Worm (Caenorhabditis elegans) whole organism, early embryonic: ENCODE results near the gene C12D8.9.

ENCODE experiments used
- B0310.2 ChIP-seq: sonication (generic microtip); optimal IDR thresholded peaks from 2 replicates; lab custom pipeline; 2016; ENCODE audit warnings: mild to moderate bottlenecking, missing genetic modification characterization, missing compliant biosample characterization
- F13C5.2 ChIP-seq: sonication (generic microtip); optimal IDR thresholded peaks from 2 replicates; lab custom pipeline; 2017; ENCODE audit warnings: mild to moderate bottlenecking, missing genetic modification characterization, inconsistent platforms, missing compliant biosample characterization
- aly-1 ChIP-seq: sonication (generic microtip); optimal IDR thresholded peaks from 2 replicates; lab custom pipeline; 2016; ENCODE audit warnings: missing genetic modification characterization, missing compliant biosample characterization
- ama-1 ChIP-seq: fragments of 150-350 bp; optimal IDR thresholded peaks from 2 replicates; lab custom pipeline; 2014
- ceh-13 ChIP-seq: fragments of 200-800 bp; sonication (Bioruptor generic); optimal IDR thresholded peaks from 2 replicates; lab custom pipeline; 2018; ENCODE audit warnings: mild to moderate bottlenecking, missing genetic modification characterization, missing compliant biosample characterization
- ceh-36 ChIP-seq: sonication (generic microtip); optimal IDR thresholded peaks from 2 replicates; lab custom pipeline; 2016; ENCODE audit warnings: missing genetic modification characterization, inconsistent platforms, missing compliant biosample characterization
- ets-7 ChIP-seq: sonication (generic microtip); optimal IDR thresholded peaks from 2 replicates; lab custom pipeline; 2016; ENCODE audit warnings: missing genotype, missing genetic modification characterization, missing compliant biosample characterization
- flt-1 ChIP-seq: fragments of 200-800 bp; sonication (Bioruptor generic); IDR thresholded peaks from 2 replicates; pipeline ENCODE4 v1.3.6; 2022; ENCODE audit warnings: missing genetic modification characterization, missing compliant biosample characterization
- hmbx-1 ChIP-seq: sonication (generic microtip); optimal IDR thresholded peaks from 2 replicates; lab custom pipeline; 2016; ENCODE audit warnings: mild to moderate bottlenecking, missing genetic modification characterization, missing compliant biosample characterization
- hmg-4 ChIP-seq: fragments of 200-800 bp; sonication (Bioruptor generic); optimal IDR thresholded peaks from 2 replicates; lab custom pipeline; 2018; ENCODE audit warnings: mild to moderate bottlenecking, missing genetic modification characterization, missing compliant biosample characterization
- hnd-1 ChIP-seq: sonication (generic microtip); optimal IDR thresholded peaks from 2 replicates; lab custom pipeline; 2016; ENCODE audit warnings: missing genetic modification characterization, missing compliant biosample characterization
- pes-1 ChIP-seq: fragments of 200-800 bp; sonication (Bioruptor generic); IDR thresholded peaks from 2 replicates; pipeline ENCODE4 v1.3.6; 2022; ENCODE audit warnings: missing genetic modification reagents, missing genetic modification characterization, missing compliant biosample characterization
- scrt-1 ChIP-seq: fragments of 200-800 bp; sonication (Bioruptor generic); IDR thresholded peaks from 2 replicates; pipeline ENCODE4 v1.3.6; 2022; ENCODE audit warnings: missing genetic modification characterization, missing compliant biosample characterization
- sea-1 ChIP-seq: fragments of 200-800 bp; sonication (Bioruptor generic); conservative IDR thresholded peaks from 2 replicates; pipeline ENCODE4 v1.3.6; 2022; ENCODE audit warnings: missing genetic modification characterization, missing compliant biosample characterization
- tbx-11 ChIP-seq: fragments of 200-800 bp; sonication (Bioruptor generic); IDR thresholded peaks from 2 replicates; pipeline ENCODE4 v1.3.6; 2022; ENCODE audit warnings: missing genetic modification characterization, missing compliant biosample characterization
- tbx-37 ChIP-seq: fragments of 200-800 bp; sonication (Bioruptor generic); conservative IDR thresholded peaks from 2 replicates; pipeline ENCODE4 v1.3.6; 2022; ENCODE audit warnings: missing genetic modification reagents, missing genetic modification characterization, missing compliant biosample characterization
- tra-4 ChIP-seq: sonication (generic microtip); optimal IDR thresholded peaks from 2 replicates; lab custom pipeline; 2017; ENCODE audit warnings: missing genetic modification characterization, missing compliant biosample characterization

C12D8.9 gene

ce11 chrV:10277579-10277978, 34.6 kb upstream of the C12D8.9 start, which contains the start of gene lys-1:
lys-1 (plus strand) TSS chrV:10277904.
- no peak for TF ChIP-seq F13C5.2 (tag; lab: Kevin White, UChicago)
- TF ChIP-seq hmg-4: no peak
- TF ChIP-seq flt-1 (GFP tag; lab: Robert Waterston, UW): no peak
- no peak for TF ChIP-seq tbx-37 (GFP tag; lab: Robert Waterston, UW)
- no peak for TF ChIP-seq pes-1
- no peak for TF ChIP-seq ceh-36
- TF ChIP-seq ets-7 (tag; lab: Kevin White, UChicago): no peak
- no peak for TF ChIP-seq hmbx-1 (tag; lab: Kevin White, UChicago)
- no peak for TF ChIP-seq sea-1
- no peak for TF ChIP-seq B0310.2 (tag; lab: Kevin White, UChicago)
- no peak for TF ChIP-seq scrt-1 (GFP tag; lab: Robert Waterston, UW)
- TF ChIP-seq tbx-11: no peak
- no peak for TF ChIP-seq hnd-1 (tag; lab: Kevin White, UChicago)
- no peak for TF ChIP-seq tra-4 (tag; lab: Kevin White, UChicago)

- TF ChIP-seq hnd-1 (tag; lab: Kevin White, UChicago): no peak
- TF ChIP-seq pes-1: no peak
- TF ChIP-seq hmg-4: no peak
- TF ChIP-seq B0310.2 (tag; lab: Kevin White, UChicago): no peak
- no peak for TF ChIP-seq ceh-13 (GFP tag; lab: Kevin White, UChicago)
- no peak for TF ChIP-seq tra-4 (tag; lab: Kevin White, UChicago)
- no peak for TF ChIP-seq flt-1 (GFP tag; lab: Robert Waterston, UW)
- no peak for TF ChIP-seq aly-1 (tag; lab: Kevin White, UChicago)
- TF ChIP-seq hmbx-1 (tag; lab: Kevin White, UChicago): no peak
Measured at ce11 chrV:10276038-10276437, 33.0 kb upstream of the C12D8.9 start.

ce11 chrV:10275619-10276018, 32.6 kb upstream of the C12D8.9 start, which contains the start of gene Y22F5A.11:
Y22F5A.11 (minus strand) TSS chrV:10275646.
- no peak for TF ChIP-seq hnd-1 (tag; lab: Kevin White, UChicago)
- no peak for TF ChIP-seq ceh-36
- TF ChIP-seq hmg-4: no peak
- no peak for TF ChIP-seq hmbx-1 (tag; lab: Kevin White, UChicago)
- TF ChIP-seq ets-7 (tag; lab: Kevin White, UChicago): no peak
- TF ChIP-seq ama-1 (lab: Kevin White, UChicago): no peak
- no peak for TF ChIP-seq pes-1
- TF ChIP-seq tbx-37 (GFP tag; lab: Robert Waterston, UW): no peak
- TF ChIP-seq ceh-13 (GFP tag; lab: Kevin White, UChicago): no peak
- no peak for TF ChIP-seq scrt-1 (GFP tag; lab: Robert Waterston, UW)
- no peak for TF ChIP-seq B0310.2 (tag; lab: Kevin White, UChicago)
- TF ChIP-seq tbx-11: no peak
- TF ChIP-seq F13C5.2 (tag; lab: Kevin White, UChicago): no peak
- TF ChIP-seq aly-1 (tag; lab: Kevin White, UChicago): no peak
- no peak for TF ChIP-seq sea-1
- TF ChIP-seq flt-1 (GFP tag; lab: Robert Waterston, UW): no peak
- TF ChIP-seq tra-4 (tag; lab: Kevin White, UChicago): no peak

- TF ChIP-seq F13C5.2 (tag; lab: Kevin White, UChicago) (no peak), ceh-36 (no peak), ama-1 (lab: Kevin White, UChicago) (no peak), ceh-13 (GFP tag; lab: Kevin White, UChicago) (no peak), pes-1 (no peak), hmbx-1 (tag; lab: Kevin White, UChicago) (no peak), sea-1 (no peak), flt-1 (GFP tag; lab: Robert Waterston, UW) (no peak), B0310.2 (tag; lab: Kevin White, UChicago) (no peak), ets-7 (tag; lab: Kevin White, UChicago) (no peak), hmg-4 (no peak), tbx-11 (no peak)
Measured at ce11 chrV:10273837-10274236, 30.8 kb upstream of the C12D8.9 start.

- no peak for TF ChIP-seq F13C5.2 (tag; lab: Kevin White, UChicago)
- TF ChIP-seq sea-1: no peak
- TF ChIP-seq pes-1: no peak
- no peak for TF ChIP-seq hmbx-1 (tag; lab: Kevin White, UChicago)
Measured at ce11 chrV:10270214-10270613, 27.2 kb upstream of the C12D8.9 start, which contains the start of gene ric-4. ric-4 (minus strand) TSS chrV:10270314.

ce11 chrV:10266050-10266449, 23.0 kb upstream of the C12D8.9 start:
- TF ChIP-seq tbx-37 (GFP tag; lab: Robert Waterston, UW) (no peak), ets-7 (tag; lab: Kevin White, UChicago) (no peak), hmg-4 (no peak), hmbx-1 (tag; lab: Kevin White, UChicago) (no peak), scrt-1 (GFP tag; lab: Robert Waterston, UW) (no peak), ceh-13 (GFP tag; lab: Kevin White, UChicago) (no peak), sea-1 (no peak), aly-1 (tag; lab: Kevin White, UChicago) (no peak), ceh-36 (no peak), pes-1 (no peak), F13C5.2 (tag; lab: Kevin White, UChicago) (no peak)

- no peak for TF ChIP-seq hnd-1 (tag; lab: Kevin White, UChicago)
- TF ChIP-seq sea-1: no peak
- no peak for TF ChIP-seq ceh-36
- no peak for TF ChIP-seq ceh-13 (GFP tag; lab: Kevin White, UChicago)
- no peak for TF ChIP-seq hmg-4
- TF ChIP-seq B0310.2 (tag; lab: Kevin White, UChicago): no peak
- TF ChIP-seq F13C5.2 (tag; lab: Kevin White, UChicago): no peak
- no peak for TF ChIP-seq tra-4 (tag; lab: Kevin White, UChicago)
- TF ChIP-seq tbx-11: no peak
- TF ChIP-seq tbx-37 (GFP tag; lab: Robert Waterston, UW): no peak
- no peak for TF ChIP-seq ama-1 (lab: Kevin White, UChicago)
- no peak for TF ChIP-seq pes-1
- TF ChIP-seq flt-1 (GFP tag; lab: Robert Waterston, UW): no peak
- no peak for TF ChIP-seq ets-7 (tag; lab: Kevin White, UChicago)
- no peak for TF ChIP-seq aly-1 (tag; lab: Kevin White, UChicago)
- no peak for TF ChIP-seq scrt-1 (GFP tag; lab: Robert Waterston, UW)
- no peak for TF ChIP-seq hmbx-1 (tag; lab: Kevin White, UChicago)
Measured at ce11 chrV:10265019-10265418, 22.0 kb upstream of the C12D8.9 start.
